Worm (Caenorhabditis elegans): Measurements from ENCODE around the gene T04F3.4.

- TF ChIP-seq elt-3 (tag; optimal IDR thresholded peaks at IDR 0.05), result no peak
- TF ChIP-seq unc-130 (tag; optimal IDR thresholded peaks at IDR 0.05), result no peak
- TF ChIP-seq skn-1 (tag; optimal IDR thresholded peaks at IDR 0.05), result no peak
- TF ChIP-seq nhr-76 (tag; optimal IDR thresholded peaks at IDR 0.05), result no peak
- no peak for TF ChIP-seq ztf-11 (tag; optimal IDR thresholded peaks at IDR 0.05)
- no peak for TF ChIP-seq unc-62 (GFP tag; optimal IDR thresholded peaks at IDR 0.05)
- no peak for TF ChIP-seq nhr-77 (tag; optimal IDR thresholded peaks at IDR 0.05)
- no peak for TF ChIP-seq egl-27 (tag; optimal IDR thresholded peaks at IDR 0.05)
- no peak for TF ChIP-seq fkh-10 (GFP tag; optimal IDR thresholded peaks at IDR 0.05)
- no peak for TF ChIP-seq lin-35 (GFP tag; optimal IDR thresholded peaks at IDR 0.05)
- no peak for TF ChIP-seq aha-1 (tag; optimal IDR thresholded peaks at IDR 0.05)
- no peak for TF ChIP-seq ceh-82 (tag; optimal IDR thresholded peaks at IDR 0.05)
- no peak for TF ChIP-seq elt-2 (tag; optimal IDR thresholded peaks at IDR 0.05)
Measured at ce11 chrV:11725971-11726370, 36.9 kb downstream of the T04F3.4 start, which contains the start of gene daf-11.
